Worm (Caenorhabditis elegans) whole organism, midembryonic: Measurements from ENCODE around the gene zzz-1.

Experiments
- cog-1 ChIP-seq: sonication (generic microtip); optimal IDR thresholded peaks from 2 replicates; lab custom pipeline; 2016; ENCODE audit warnings: missing genetic modification characterization, missing compliant biosample characterization
- flt-1 ChIP-seq: fragments of 200-800 bp; sonication (Bioruptor generic); IDR thresholded peaks from 2 replicates; pipeline ENCODE4 v1.3.6; 2022; ENCODE audit warnings: missing genetic modification characterization, missing compliant biosample characterization
- klf-2 ChIP-seq: fragments of 200-800 bp; sonication (Bioruptor generic); conservative IDR thresholded peaks from 2 replicates; pipeline ENCODE4 v1.3.6; 2022; ENCODE audit warnings: missing genetic modification reagents, missing genetic modification characterization, missing compliant biosample characterization
- med-1 ChIP-seq: sonication (generic microtip); optimal IDR thresholded peaks from 2 replicates; lab custom pipeline; 2017; ENCODE audit warnings: missing genetic modification characterization, mild to moderate bottlenecking, missing compliant biosample characterization, antibody characterized with exemption, missing genetic modification reagents; ENCODE audit not compliant: insufficient read depth
- ref-1 ChIP-seq: fragments of 200-800 bp; sonication (Bioruptor generic); conservative IDR thresholded peaks from 2 replicates; pipeline ENCODE4 v1.3.6; 2022; ENCODE audit warnings: missing genetic modification reagents, missing genetic modification characterization, missing compliant biosample characterization
- ztf-23 ChIP-seq: fragments of 200-800 bp; sonication (Bioruptor generic); IDR thresholded peaks from 2 replicates; pipeline ENCODE4 v1.3.6; 2022; ENCODE audit warnings: missing genetic modification reagents, missing genetic modification characterization, missing compliant biosample characterization
- ztf-29 ChIP-seq: fragments of 200-800 bp; sonication (Bioruptor generic); IDR thresholded peaks from 2 replicates; pipeline ENCODE4 v1.3.6; 2022; ENCODE audit warnings: missing genetic modification reagents, missing genetic modification characterization, missing compliant biosample characterization

ce11 chrV:10923229-10923628 is 14.3 kb upstream of the zzz-1 start, which contains the start of gene F58B4.7:
- TF ChIP-seq ref-1 (GFP tag; lab: Robert Waterston, UW) (no peak), ztf-23 (GFP tag; lab: Robert Waterston, UW) (no peak), klf-2 (GFP tag; lab: Robert Waterston, UW) (no peak), flt-1 (GFP tag; lab: Robert Waterston, UW) (no peak), med-1 (GFP tag; lab: Kevin White, UChicago) (no peak), ztf-29 (GFP tag; lab: Robert Waterston, UW) (no peak), cog-1 (no peak)
